Worm (Caenorhabditis elegans) whole organism, L2 larva: ENCODE measurements around the gene sqd-1.
A peak's percentile ranks its signal among the peaks of the same experiment; 100 is the strongest.
"Not testable (repeated sequence)": the region's sequence is repeated elsewhere in the genome, so short reads cannot be mapped to it uniquely, and the experiment has no call there.

Experiments used
- C34F6.9 ChIP-seq: fragments of 150-350 bp; optimal IDR thresholded peaks from 2 replicates; lab custom pipeline; 2014; ENCODE audit warnings: missing biosample characterization, missing genetic modification characterization
- F13H6.1 ChIP-seq: sonication (generic microtip); optimal IDR thresholded peaks from 2 replicates; lab custom pipeline; 2016; ENCODE audit warnings: missing genetic modification characterization, missing compliant biosample characterization
- R02D3.7 ChIP-seq: fragments of 150-350 bp; optimal IDR thresholded peaks from 2 replicates; lab custom pipeline; 2014; ENCODE audit warnings: missing biosample characterization, missing genetic modification characterization
- Y55F3AM.14 ChIP-seq: fragments of 200-800 bp; sonication (Bioruptor generic); optimal IDR thresholded peaks from 2 replicates; lab custom pipeline; 2018; ENCODE audit warnings: mild to moderate bottlenecking, missing genetic modification characterization, missing compliant biosample characterization
- ZK546.5 ChIP-seq: sonication (generic microtip); optimal IDR thresholded peaks from 2 replicates; lab custom pipeline; 2017; ENCODE audit warnings: missing biosample characterization, missing genetic modification characterization
- alr-1 ChIP-seq: fragments of 150-350 bp; optimal IDR thresholded peaks from 2 replicates; lab custom pipeline; 2014; ENCODE audit warnings: missing biosample characterization, missing genetic modification characterization
- aly-2 ChIP-seq: fragments of 150-350 bp; optimal IDR thresholded peaks from 2 replicates; lab custom pipeline; 2014; ENCODE audit warnings: missing biosample characterization, missing genetic modification characterization
- ama-1 ChIP-seq: fragments of 150-350 bp; optimal IDR thresholded peaks from 2 replicates; lab custom pipeline; 2018; ENCODE audit warnings: inconsistent platforms
- blmp-1 ChIP-seq: sonication (generic microtip); optimal IDR thresholded peaks from 2 replicates; lab custom pipeline; 2017; ENCODE audit warnings: missing genetic modification characterization, mild to moderate bottlenecking, missing compliant biosample characterization, antibody characterized with exemption, moderate library complexity; ENCODE audit not compliant: insufficient read depth
- ceh-16 ChIP-seq: fragments of 150-350 bp; optimal IDR thresholded peaks from 2 replicates; lab custom pipeline; 2014; ENCODE audit warnings: missing biosample characterization, missing genetic modification characterization
- ceh-82 ChIP-seq: fragments of 150-350 bp; optimal IDR thresholded peaks from 2 replicates; lab custom pipeline; 2014; ENCODE audit warnings: missing biosample characterization, missing genetic modification characterization
- crh-2 ChIP-seq: sonication (generic microtip); optimal IDR thresholded peaks from 2 replicates; lab custom pipeline; 2017; ENCODE audit warnings: missing biosample characterization, missing genetic modification characterization
- dmd-4 ChIP-seq: sonication (generic microtip); optimal IDR thresholded peaks from 2 replicates; lab custom pipeline; 2017; ENCODE audit warnings: missing biosample characterization, missing genetic modification characterization
- egl-27 ChIP-seq: sonication (generic microtip); optimal IDR thresholded peaks from 3 replicates; lab custom pipeline; 2017; ENCODE audit warnings: missing biosample characterization, missing genetic modification reagents, missing genetic modification characterization
- elt-1 ChIP-seq: fragments of 150-350 bp; optimal IDR thresholded peaks from 2 replicates; lab custom pipeline; 2014; ENCODE audit warnings: missing biosample characterization, missing genetic modification characterization
- elt-3 ChIP-seq: sonication (generic microtip); optimal IDR thresholded peaks from 2 replicates; lab custom pipeline; 2017; ENCODE audit warnings: missing biosample characterization, missing genetic modification characterization
- fos-1 ChIP-seq: fragments of 150-350 bp; optimal IDR thresholded peaks from 2 replicates; lab custom pipeline; 2014; ENCODE audit warnings: missing biosample characterization, missing genetic modification characterization
- gmeb-1 ChIP-seq: fragments of 150-350 bp; optimal IDR thresholded peaks from 2 replicates; lab custom pipeline; 2014; ENCODE audit warnings: missing biosample characterization, missing genetic modification characterization
- lin-11 ChIP-seq: fragments of 150-350 bp; sonication (generic microtip); optimal IDR thresholded peaks from 2 replicates; lab custom pipeline; 2014; ENCODE audit warnings: missing biosample characterization, missing genetic modification characterization, inconsistent platforms, mixed read lengths
- lin-13 ChIP-seq: fragments of 150-350 bp; optimal IDR thresholded peaks from 2 replicates; lab custom pipeline; 2014; ENCODE audit warnings: missing biosample characterization, missing genetic modification reagents, missing genetic modification characterization
- lin-39 ChIP-seq: fragments of 150-350 bp; optimal IDR thresholded peaks from 2 replicates; lab custom pipeline; 2014; ENCODE audit warnings: missing biosample characterization, missing genetic modification reagents, missing genetic modification characterization
- lsy-2 ChIP-seq, 2 experiments: fragments of 150-350 bp in 1 of 2; sonication (generic microtip) in 1 of 2; optimal IDR thresholded peaks; 2 replicates each; lab custom pipeline; 2014 to 2017; ENCODE audit warnings: missing biosample characterization in 2 of 2, missing genetic modification characterization in 2 of 2
- mab-5 ChIP-seq: fragments of 150-350 bp; optimal IDR thresholded peaks from 2 replicates; lab custom pipeline; 2014; ENCODE audit warnings: missing biosample characterization, missing genetic modification characterization
- mbf-1 ChIP-seq: sonication (generic microtip); optimal IDR thresholded peaks from 2 replicates; lab custom pipeline; 2017; ENCODE audit warnings: missing biosample characterization, missing genetic modification characterization
- mdl-1 ChIP-seq, 2 experiments: fragments of 150-350 bp in 1 of 2; sonication (generic microtip) in 1 of 2; optimal IDR thresholded peaks; 2 replicates each; lab custom pipeline; 2017; ENCODE audit warnings: missing biosample characterization in 2 of 2, missing genetic modification characterization in 2 of 2
- nhr-10 ChIP-seq: sonication (generic microtip); optimal IDR thresholded peaks from 2 replicates; lab custom pipeline; 2017; ENCODE audit warnings: missing biosample characterization, missing genetic modification characterization
- nhr-11 ChIP-seq: fragments of 150-350 bp; optimal IDR thresholded peaks from 2 replicates; lab custom pipeline; 2014; ENCODE audit warnings: missing biosample characterization, missing genetic modification characterization
- nhr-12 ChIP-seq: fragments of 150-350 bp; optimal IDR thresholded peaks from 2 replicates; lab custom pipeline; 2014; ENCODE audit warnings: missing biosample characterization, missing genetic modification characterization
- nhr-129 ChIP-seq: fragments of 150-350 bp; optimal IDR thresholded peaks from 2 replicates; lab custom pipeline; 2014; ENCODE audit warnings: missing biosample characterization, missing genetic modification characterization
- nhr-21 ChIP-seq: fragments of 150-350 bp; optimal IDR thresholded peaks from 2 replicates; lab custom pipeline; 2014; ENCODE audit warnings: missing biosample characterization, missing genetic modification characterization
- nhr-23 ChIP-seq: fragments of 150-350 bp; optimal IDR thresholded peaks from 2 replicates; lab custom pipeline; 2014; ENCODE audit warnings: missing biosample characterization, missing genetic modification reagents, missing genetic modification characterization
- nhr-237 ChIP-seq: fragments of 150-350 bp; optimal IDR thresholded peaks from 2 replicates; lab custom pipeline; 2014; ENCODE audit warnings: missing biosample characterization, missing genetic modification characterization
- nhr-25 ChIP-seq: fragments of 150-350 bp; sonication (generic microtip); optimal IDR thresholded peaks from 3 replicates; lab custom pipeline; 2014; ENCODE audit warnings: missing biosample characterization, missing genetic modification characterization
- nhr-6 ChIP-seq: fragments of 150-350 bp; optimal IDR thresholded peaks from 2 replicates; lab custom pipeline; 2014; ENCODE audit warnings: missing biosample characterization, missing genetic modification characterization
- nhr-77 ChIP-seq: fragments of 150-350 bp; optimal IDR thresholded peaks from 2 replicates; lab custom pipeline; 2014; ENCODE audit warnings: missing biosample characterization, missing genetic modification characterization
- peb-1 ChIP-seq: fragments of 150-350 bp; optimal IDR thresholded peaks from 2 replicates; lab custom pipeline; 2014; ENCODE audit warnings: missing biosample characterization, missing genetic modification characterization
- sem-4 ChIP-seq: fragments of 150-350 bp; optimal IDR thresholded peaks from 2 replicates; lab custom pipeline; 2014; ENCODE audit warnings: missing biosample characterization, missing genetic modification reagents, missing genetic modification characterization
- skn-1 ChIP-seq: sonication (generic microtip); optimal IDR thresholded peaks from 2 replicates; lab custom pipeline; 2017; ENCODE audit warnings: missing biosample characterization, missing genetic modification characterization
- sma-3 ChIP-seq: sonication (generic microtip); optimal IDR thresholded peaks from 2 replicates; lab custom pipeline; 2016; ENCODE audit warnings: missing genetic modification reagents, missing genetic modification characterization, missing compliant biosample characterization
- sma-9 ChIP-seq, 2 experiments: fragments of 150-350 bp in 1 of 2; sonication (generic microtip) in 1 of 2; optimal IDR thresholded peaks; 2 replicates each; lab custom pipeline; 2014 to 2016; ENCODE audit warnings: missing genetic modification characterization in 2 of 2, mild to moderate bottlenecking in 1 of 2, missing biosample characterization in 1 of 2, missing compliant biosample characterization in 1 of 2, missing genetic modification reagents in 1 of 2, moderate library complexity in 1 of 2
- snpc-4 ChIP-seq: fragments of 150-350 bp; optimal IDR thresholded peaks from 2 replicates; lab custom pipeline; 2014; ENCODE audit warnings: missing biosample characterization, missing genetic modification characterization
- unc-39 ChIP-seq: fragments of 150-350 bp; optimal IDR thresholded peaks from 2 replicates; lab custom pipeline; 2014; ENCODE audit warnings: missing biosample characterization, missing genetic modification characterization
- unc-55 ChIP-seq: fragments of 150-350 bp; sonication (generic microtip); optimal IDR thresholded peaks from 3 replicates; lab custom pipeline; 2014; ENCODE audit warnings: missing biosample characterization, missing genetic modification reagents, missing genetic modification characterization
- unc-62 ChIP-seq: fragments of 150-350 bp; optimal IDR thresholded peaks from 2 replicates; lab custom pipeline; 2014; ENCODE audit warnings: missing biosample characterization, missing genetic modification reagents, missing genetic modification characterization
- zag-1 ChIP-seq: fragments of 150-350 bp; optimal IDR thresholded peaks from 2 replicates; lab custom pipeline; 2014; ENCODE audit warnings: missing biosample characterization, missing genetic modification characterization
- ztf-1 ChIP-seq: fragments of 200-800 bp; sonication (Bioruptor generic); conservative IDR thresholded peaks from 2 replicates; pipeline ENCODE4 v1.3.6; 2022; ENCODE audit warnings: missing genetic modification characterization, missing compliant biosample characterization
- ztf-11 ChIP-seq: sonication (generic microtip); optimal IDR thresholded peaks from 2 replicates; lab custom pipeline; 2017; ENCODE audit warnings: missing biosample characterization, missing genetic modification characterization
- ztf-4 ChIP-seq: fragments of 150-350 bp; optimal IDR thresholded peaks from 2 replicates; lab custom pipeline; 2014; ENCODE audit warnings: missing biosample characterization, missing genetic modification characterization

The sqd-1 gene

ce11 chrIV:6317357-6317756 is 6.6 kb upstream of the sqd-1 start, which contains the start of gene Y73B6BL.12:
Y73B6BL.12 (minus strand) TSS chrIV:6317457.
- TF ChIP-seq sma-3 (GFP tag; lab: Kevin White, UChicago); nhr-77 (tag; lab: Kevin White, UChicago); nhr-10 (tag; lab: Kevin White, UChicago): not testable (repeated sequence)

DNA sequence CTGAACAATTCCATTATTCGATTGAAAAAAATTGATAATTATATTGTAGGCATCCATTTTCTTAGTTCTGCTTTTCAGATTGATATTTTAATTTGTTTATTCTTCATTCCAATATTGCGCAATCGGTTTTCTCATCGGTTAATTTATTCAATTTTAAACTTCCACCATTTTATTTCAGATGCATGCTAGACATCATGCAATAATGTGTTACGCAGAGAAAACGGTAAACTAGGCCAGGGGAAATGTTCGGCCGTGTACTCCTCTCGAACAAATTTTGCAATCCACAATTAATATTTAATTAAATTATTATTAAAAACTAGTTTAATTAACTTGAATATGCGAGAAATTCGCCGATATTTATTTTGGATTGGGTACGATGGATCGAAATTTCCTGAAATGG is 2.3 kb upstream of the sqd-1 start, which contains the start of gene Y73B6BL.29:
Gene Y73B6BL.29, plus strand, starts transcription at position 263 of the 400 bp plus-strand sequence.
- peak; percentile 90 for TF ChIP-seq lin-13 (GFP tag; lab: Kevin White, UChicago)
- TF ChIP-seq egl-27 = peak; percentile 84
- no peak for TF ChIP-seq ztf-1 (GFP tag; lab: Robert Waterston, UW)
- peak; percentile 98 for TF ChIP-seq unc-55
- peak; percentile 93 for TF ChIP-seq C34F6.9 (tag; lab: Kevin White, UChicago)
- peak; percentile 44 for TF ChIP-seq blmp-1 (tag; lab: Kevin White, UChicago)
- no peak for TF ChIP-seq skn-1
- peak; percentile 94 for TF ChIP-seq nhr-25 (tag; lab: Kevin White, UChicago)
- TF ChIP-seq nhr-12 (tag; lab: Kevin White, UChicago) = no peak
- no peak for TF ChIP-seq ztf-11 (tag; lab: Kevin White, UChicago)
- peak; percentile 66 for TF ChIP-seq mab-5 (tag; lab: Kevin White, UChicago)
- TF ChIP-seq zag-1 (tag; lab: Kevin White, UChicago) = peak; percentile 34
- TF ChIP-seq elt-1 (tag; lab: Kevin White, UChicago) = no peak
- TF ChIP-seq sma-9 (GFP tag; optimal IDR thresholded peaks at IDR 0.05; lab: Kevin White, UChicago) = peak; percentile 98
- no peak for TF ChIP-seq sma-9 (tag; optimal IDR thresholded peaks at IDR 0.05; lab: Kevin White, UChicago)
- TF ChIP-seq lsy-2 (tag; optimal IDR thresholded peaks at IDR 0.05; lab: Kevin White, UChicago) = peak; percentile 88 to 95
- TF ChIP-seq nhr-10 (tag; lab: Kevin White, UChicago) = no peak
- no peak for TF ChIP-seq nhr-237 (tag; lab: Kevin White, UChicago)
- TF ChIP-seq unc-39 (tag; lab: Kevin White, UChicago) = no peak
- TF ChIP-seq aly-2 = no peak
- peak; percentile 86 for TF ChIP-seq nhr-21 (tag; lab: Kevin White, UChicago)
- peak; percentile 42 for TF ChIP-seq nhr-77 (tag; lab: Kevin White, UChicago)
- peak; percentile 94 for TF ChIP-seq sma-3 (GFP tag; lab: Kevin White, UChicago)
- peak in 1 of 2 experiments; percentile 25 for TF ChIP-seq mdl-1 (tag; optimal IDR thresholded peaks at IDR 0.05; lab: Kevin White, UChicago)
- peak; percentile 89 for TF ChIP-seq ZK546.5 (tag; lab: Kevin White, UChicago)
- TF ChIP-seq ama-1 = peak; percentile 38
- TF ChIP-seq fos-1 (tag; lab: Kevin White, UChicago) = peak; percentile 57
- no peak for TF ChIP-seq alr-1
- TF ChIP-seq lin-39 = no peak
- TF ChIP-seq ceh-16 (tag; lab: Kevin White, UChicago) = peak; percentile 69
- peak; percentile 81 for TF ChIP-seq snpc-4 (tag; lab: Kevin White, UChicago)
- TF ChIP-seq peb-1 (tag; lab: Kevin White, UChicago) = no peak
- TF ChIP-seq nhr-129 (tag; lab: Kevin White, UChicago) = no peak
- TF ChIP-seq sem-4 (tag; lab: Kevin White, UChicago) = peak; percentile 80
- peak; percentile 89 for TF ChIP-seq F13H6.1 (tag; lab: Kevin White, UChicago)
- peak; percentile 95 for TF ChIP-seq crh-2 (tag; lab: Kevin White, UChicago)
- peak; percentile 32 for TF ChIP-seq dmd-4 (tag; lab: Kevin White, UChicago)
- TF ChIP-seq Y55F3AM.14 (GFP tag; lab: Kevin White, UChicago) = peak; percentile 23
- no peak for TF ChIP-seq mbf-1 (tag; lab: Kevin White, UChicago)
- peak; percentile 73 for TF ChIP-seq lin-11
- peak; percentile 98 for TF ChIP-seq gmeb-1 (tag; lab: Kevin White, UChicago)
- TF ChIP-seq R02D3.7 (tag; lab: Kevin White, UChicago) = peak; percentile 71
- no peak for TF ChIP-seq elt-3 (tag; lab: Kevin White, UChicago)
- TF ChIP-seq nhr-6 (tag; lab: Kevin White, UChicago) = peak; percentile 94
- TF ChIP-seq unc-62 (GFP tag; lab: Kevin White, UChicago) = no peak
- no peak for TF ChIP-seq nhr-11 (tag; lab: Kevin White, UChicago)
- TF ChIP-seq nhr-23 = no peak
- TF ChIP-seq ceh-82 (tag; lab: Kevin White, UChicago) = peak; percentile 8
- peak; percentile 88 for TF ChIP-seq ztf-4 (tag; lab: Kevin White, UChicago)
